Worm (Caenorhabditis elegans) whole organism, L4/young adult: Measurements from ENCODE around the gene srh-200.

ENCODE experiments used
- dao-5 ChIP-seq: sonication (generic microtip); optimal IDR thresholded peaks from 2 replicates; lab custom pipeline; 2016; ENCODE audit warnings: missing genotype, missing genetic modification characterization, moderate library complexity, missing compliant biosample characterization
- him-1 ChIP-seq: sonication (generic microtip); optimal IDR thresholded peaks from 2 replicates; lab custom pipeline; 2016; ENCODE audit warnings: missing genotype, missing genetic modification reagents, missing genetic modification characterization, missing compliant biosample characterization

- TF ChIP-seq him-1 (tag; lab: Kevin White, UChicago) = no peak
- TF ChIP-seq dao-5 (tag; lab: Kevin White, UChicago) = no peak
These were observed 24.0 kb downstream of the srh-200 start, which contains the start of gene srd-30 for ce11 chrV:7629504-7629903.
